Worm (Caenorhabditis elegans) whole organism, L4/young adult: Measurements from ENCODE around the gene srbc-6.

Source experiments
- W03F9.2 ChIP-seq: fragments of 150-350 bp; optimal IDR thresholded peaks from 2 replicates; lab custom pipeline; 2014; ENCODE audit warnings: missing biosample characterization, missing genetic modification characterization
- him-1 ChIP-seq: sonication (generic microtip); optimal IDR thresholded peaks from 2 replicates; lab custom pipeline; 2016; ENCODE audit warnings: missing genotype, missing genetic modification reagents, missing genetic modification characterization, missing compliant biosample characterization

- TF ChIP-seq W03F9.2 (tag; lab: Kevin White, UChicago) (no peak), him-1 (tag; lab: Kevin White, UChicago) (no peak)
These were observed 11.6 kb upstream of the srbc-6 start for ce11 chrV:3158379-3158778.
